Fruit fly (Drosophila melanogaster): ENCODE data around the gene CG46458.

The CG46458 gene

DNA sequence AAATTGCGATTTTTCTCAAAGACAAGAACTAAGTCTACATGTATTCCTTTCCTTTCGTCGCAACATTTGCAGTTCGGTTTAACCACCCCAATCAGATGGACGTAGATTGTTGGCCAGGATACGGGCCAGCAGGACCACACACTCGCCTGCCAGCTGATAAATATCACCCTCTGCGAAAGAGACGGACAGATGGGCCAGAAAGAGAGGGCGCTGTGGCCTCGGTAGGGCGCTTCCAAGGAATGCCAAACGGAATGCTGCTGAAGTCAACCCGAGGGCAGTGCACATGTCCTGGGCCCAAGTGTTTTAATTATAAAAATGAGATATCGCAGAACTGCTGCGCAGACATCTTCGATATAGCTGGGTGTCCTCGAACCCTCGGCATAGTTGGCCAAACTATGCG lies 25.5 kb upstream of the CG46458 start:
- TF ChIP-seq sage (GFP tag; optimal IDR thresholded peaks at IDR 0.05) (no peak), Abd-B (GFP tag; optimal IDR thresholded peaks at IDR 0.05) (no peak), CrebA (GFP tag; optimal IDR thresholded peaks at IDR 0.05; ENCODE audit: borderline replicate concordance) (no peak), dmrt93B (GFP tag; optimal IDR thresholded peaks at IDR 0.05) (no peak), CG32264 (GFP tag; optimal IDR thresholded peaks at IDR 0.05) (no peak), psq (GFP tag; optimal IDR thresholded peaks at IDR 0.05) (no peak), Jra (GFP tag; optimal IDR thresholded peaks at IDR 0.05) (no peak), Mio (GFP tag; optimal IDR thresholded peaks at IDR 0.05) (no peak), Hnf4 (GFP tag; optimal IDR thresholded peaks at IDR 0.05) (no peak), ey (GFP tag; optimal IDR thresholded peaks at IDR 0.05) (no peak), jim (GFP tag; optimal IDR thresholded peaks at IDR 0.05) (no peak), foxo (GFP tag; optimal IDR thresholded peaks at IDR 0.05) (no peak), lola (GFP tag; optimal IDR thresholded peaks at IDR 0.05) (no peak), woc (GFP tag; optimal IDR thresholded peaks at IDR 0.05) (no peak)

DNA sequence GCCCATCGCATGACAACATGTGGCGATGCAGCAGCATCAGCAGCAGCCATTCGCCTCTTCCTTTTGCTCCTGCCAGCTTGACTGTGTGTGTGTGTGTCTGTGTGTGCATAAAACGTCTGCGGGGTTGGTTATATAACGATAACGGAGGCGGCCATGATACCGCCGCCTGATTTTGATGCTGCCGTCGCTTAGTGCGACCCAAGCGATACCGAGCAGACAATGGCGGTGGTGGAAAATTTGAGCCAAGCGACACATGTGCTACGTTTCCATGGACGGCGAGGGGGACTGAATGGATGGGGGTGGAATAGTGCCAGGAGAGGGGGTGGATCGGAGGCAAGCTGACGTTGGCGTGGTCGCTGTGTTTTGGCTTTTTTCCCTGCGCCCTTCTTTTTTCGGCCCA lies 20.2 kb upstream of the CG46458 start:
- TF ChIP-seq HLH106 (tag; optimal IDR thresholded peaks at IDR 0.05) (no peak), Jra (GFP tag; optimal IDR thresholded peaks at IDR 0.05) (no peak), h (GFP tag; optimal IDR thresholded peaks at IDR 0.05) (no peak), pan (optimal IDR thresholded peaks at IDR 0.05) (no peak), psq (GFP tag; optimal IDR thresholded peaks at IDR 0.05) (no peak), foxo (GFP tag; optimal IDR thresholded peaks at IDR 0.05) (no peak), Myc (optimal IDR thresholded peaks at IDR 0.05) (no peak), Dfd (GFP tag; optimal IDR thresholded peaks at IDR 0.05) (no peak), CrebA (GFP tag; optimal IDR thresholded peaks at IDR 0.05; ENCODE audit: borderline replicate concordance) (no peak)

DNA sequence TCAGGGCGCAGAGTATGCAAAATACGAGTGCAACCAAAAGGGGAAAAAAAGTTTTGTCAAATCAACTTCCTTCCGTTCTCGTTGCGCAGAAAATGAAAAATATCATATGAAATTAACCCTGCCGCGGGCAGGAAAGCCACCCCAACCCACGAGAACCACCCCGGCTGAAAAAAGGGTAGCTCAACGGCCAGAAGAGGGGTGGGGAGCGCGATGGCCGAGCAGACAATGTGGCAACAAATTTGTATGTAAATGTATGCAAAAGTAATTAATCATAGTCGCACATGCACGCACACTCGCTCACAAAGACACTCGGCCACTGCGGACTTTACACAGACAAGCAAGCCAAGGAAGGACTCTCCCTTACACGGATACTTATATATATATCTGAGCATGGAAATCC lies 18.9 kb upstream of the CG46458 start:
- TF ChIP-seq brk (GFP tag; optimal IDR thresholded peaks at IDR 0.05): no peak
- no peak for TF ChIP-seq tai (GFP tag; optimal IDR thresholded peaks at IDR 0.05)
- no peak for TF ChIP-seq jim (GFP tag; optimal IDR thresholded peaks at IDR 0.05)
- TF ChIP-seq dsf (GFP tag; optimal IDR thresholded peaks at IDR 0.05; ENCODE audit: borderline replicate concordance): no peak
- TF ChIP-seq h (GFP tag; optimal IDR thresholded peaks at IDR 0.05): no peak
- no peak for TF ChIP-seq Dfd (GFP tag; optimal IDR thresholded peaks at IDR 0.05)
- TF ChIP-seq sv (GFP tag; optimal IDR thresholded peaks at IDR 0.05): no peak
- no peak for TF ChIP-seq usp (GFP tag; optimal IDR thresholded peaks at IDR 0.05)
- TF ChIP-seq fru (GFP tag; optimal IDR thresholded peaks at IDR 0.05): no peak
- TF ChIP-seq Vsx2 (GFP tag; optimal IDR thresholded peaks at IDR 0.05; ENCODE audit: partially characterized antibody): no peak
- no peak for TF ChIP-seq GATAd (GFP tag; optimal IDR thresholded peaks at IDR 0.05)
- TF ChIP-seq br (GFP tag; optimal IDR thresholded peaks at IDR 0.05): no peak
- no peak for TF ChIP-seq Hr83 (GFP tag; optimal IDR thresholded peaks at IDR 0.05; ENCODE audit: poor library complexity, severe bottlenecking)
- no peak for TF ChIP-seq psq (GFP tag; optimal IDR thresholded peaks at IDR 0.05)
- TF ChIP-seq lola (GFP tag; optimal IDR thresholded peaks at IDR 0.05): no peak
- TF ChIP-seq foxo (GFP tag; optimal IDR thresholded peaks at IDR 0.05): no peak
- TF ChIP-seq HLH106 (tag; optimal IDR thresholded peaks at IDR 0.05): no peak

DNA sequence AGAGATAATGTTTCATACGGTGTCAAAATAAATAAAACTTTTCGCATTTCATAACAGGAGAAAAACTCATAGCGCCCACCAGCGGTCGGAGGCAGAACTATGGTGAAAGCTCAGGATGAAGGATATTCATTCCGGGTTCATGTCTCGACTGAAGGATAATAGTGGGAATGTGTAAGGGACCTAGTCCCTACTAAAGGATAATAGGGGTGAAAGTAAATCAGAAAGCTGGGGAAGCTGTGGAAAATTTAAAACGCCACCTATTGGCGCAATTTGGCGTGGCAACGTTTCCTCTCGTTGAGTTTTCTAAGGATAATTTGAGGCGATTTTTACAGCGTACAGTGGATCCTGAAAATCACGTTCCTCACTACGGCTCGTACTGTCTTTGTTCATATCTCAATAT lies 15.1 kb upstream of the CG46458 start:
- no peak for TF ChIP-seq jim (GFP tag; optimal IDR thresholded peaks at IDR 0.05)

DNA sequence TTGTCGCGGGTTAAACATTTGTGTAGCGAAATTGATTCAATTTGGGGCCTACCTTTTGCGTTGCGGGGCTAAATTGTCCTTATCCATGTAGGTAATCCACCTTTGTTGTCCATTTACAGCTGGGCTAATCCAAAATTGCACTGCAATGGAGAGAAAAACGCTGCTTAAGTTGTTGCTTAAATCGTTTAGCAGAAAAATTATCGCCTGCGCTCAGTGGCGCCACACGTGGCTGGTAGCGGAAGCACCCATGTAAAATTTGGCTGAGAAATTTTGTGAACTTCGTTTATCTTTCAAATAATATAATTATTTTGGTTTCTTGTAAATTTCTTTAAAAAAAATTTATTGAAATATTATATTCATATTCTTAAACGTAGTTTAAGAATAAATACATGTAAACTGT lies 12.4 kb upstream of the CG46458 start:
- TF ChIP-seq dmrt93B (GFP tag; optimal IDR thresholded peaks at IDR 0.05): no peak
- TF ChIP-seq woc (GFP tag; optimal IDR thresholded peaks at IDR 0.05): no peak
- no peak for TF ChIP-seq Myc (optimal IDR thresholded peaks at IDR 0.05)
- no peak for TF ChIP-seq CrebA (GFP tag; optimal IDR thresholded peaks at IDR 0.05; ENCODE audit: borderline replicate concordance)
- TF ChIP-seq Vsx2 (GFP tag; optimal IDR thresholded peaks at IDR 0.05; ENCODE audit: partially characterized antibody): no peak
- TF ChIP-seq sage (GFP tag; optimal IDR thresholded peaks at IDR 0.05): no peak
- TF ChIP-seq foxo (GFP tag; optimal IDR thresholded peaks at IDR 0.05): no peak
- TF ChIP-seq CG32264 (GFP tag; optimal IDR thresholded peaks at IDR 0.05): no peak
- no peak for TF ChIP-seq rgr (GFP tag; optimal IDR thresholded peaks at IDR 0.05)

DNA sequence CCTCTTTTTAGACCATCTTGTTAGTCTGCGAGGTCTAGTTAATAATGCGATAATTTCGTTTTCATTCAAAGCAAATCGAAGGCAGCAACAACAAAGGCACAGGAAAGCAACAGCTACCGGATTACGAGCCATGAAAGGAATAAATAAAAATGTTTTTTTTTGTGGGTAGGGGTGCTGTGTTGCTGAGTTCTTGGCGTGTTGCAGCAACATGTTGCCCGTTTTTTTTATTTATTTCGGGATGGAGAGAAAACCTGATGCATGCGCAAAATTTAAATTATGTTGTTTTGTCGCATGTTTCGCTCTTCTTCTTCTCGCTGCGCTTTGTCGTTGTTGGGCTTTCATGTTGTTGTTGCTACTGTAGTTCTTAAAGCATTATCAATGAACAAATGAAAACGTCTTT lies 11.8 kb upstream of the CG46458 start:
- no peak for TF ChIP-seq Hr83 (GFP tag; optimal IDR thresholded peaks at IDR 0.05; ENCODE audit: poor library complexity, severe bottlenecking)
- TF ChIP-seq HLH106 (tag; optimal IDR thresholded peaks at IDR 0.05): no peak
- no peak for TF ChIP-seq ey (GFP tag; optimal IDR thresholded peaks at IDR 0.05)
- no peak for TF ChIP-seq Sp1 (GFP tag; optimal IDR thresholded peaks at IDR 0.05)
- no peak for TF ChIP-seq woc (GFP tag; optimal IDR thresholded peaks at IDR 0.05)
- TF ChIP-seq OdsH (GFP tag; optimal IDR thresholded peaks at IDR 0.05): no peak
- no peak for TF ChIP-seq Dif (GFP tag; optimal IDR thresholded peaks at IDR 0.05; ENCODE audit: partially characterized antibody)
- TF ChIP-seq jim (GFP tag; optimal IDR thresholded peaks at IDR 0.05): no peak
- TF ChIP-seq CG32264 (GFP tag; optimal IDR thresholded peaks at IDR 0.05): no peak
- no peak for TF ChIP-seq rgr (GFP tag; optimal IDR thresholded peaks at IDR 0.05)
- TF ChIP-seq CG9705 (GFP tag; optimal IDR thresholded peaks at IDR 0.05): no peak
- no peak for TF ChIP-seq pan (optimal IDR thresholded peaks at IDR 0.05)
- no peak for TF ChIP-seq foxo (GFP tag; optimal IDR thresholded peaks at IDR 0.05)
- no peak for TF ChIP-seq CrebA (GFP tag; optimal IDR thresholded peaks at IDR 0.05; ENCODE audit: borderline replicate concordance)
- TF ChIP-seq Hr78 (GFP tag; optimal IDR thresholded peaks at IDR 0.05): no peak
- no peak for TF ChIP-seq usp (GFP tag; optimal IDR thresholded peaks at IDR 0.05)
- TF ChIP-seq Mio (GFP tag; optimal IDR thresholded peaks at IDR 0.05): no peak

All from whole organism, wandering third instar larva.